Fruit fly (Drosophila melanogaster) whole organism, larva: ENCODE results near the gene CG17196.

Source experiments
- noc ChIP-seq: fragments of 200-800 bp; sonication (Bioruptor generic); optimal IDR thresholded peaks from 3 replicates; lab custom pipeline; 2019; ENCODE audit warnings: missing biosample characterization, mild to moderate bottlenecking, missing genetic modification characterization, moderate library complexity

CG17196 gene

DNA sequence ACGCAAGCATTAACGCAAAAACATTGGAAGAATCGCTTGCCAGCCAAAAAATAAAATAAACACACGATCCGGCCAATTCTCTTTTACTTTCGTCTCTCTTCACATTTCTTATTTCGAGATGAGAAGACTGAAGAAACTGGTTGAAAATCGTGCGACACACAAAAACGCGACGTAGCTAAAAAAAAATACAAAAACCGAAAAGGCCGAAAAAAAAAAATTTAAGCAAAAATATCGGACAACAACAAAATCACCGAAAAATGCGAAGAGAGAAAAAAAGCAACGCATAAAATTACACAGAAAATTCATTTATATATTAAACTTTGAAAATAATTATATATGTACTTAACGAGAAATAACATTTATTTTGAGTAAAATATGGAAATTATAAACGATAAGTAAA, 16.6 kb downstream of the CG17196 start:
- no peak for TF ChIP-seq noc (tag; lab: Kevin White, UChicago)

DNA sequence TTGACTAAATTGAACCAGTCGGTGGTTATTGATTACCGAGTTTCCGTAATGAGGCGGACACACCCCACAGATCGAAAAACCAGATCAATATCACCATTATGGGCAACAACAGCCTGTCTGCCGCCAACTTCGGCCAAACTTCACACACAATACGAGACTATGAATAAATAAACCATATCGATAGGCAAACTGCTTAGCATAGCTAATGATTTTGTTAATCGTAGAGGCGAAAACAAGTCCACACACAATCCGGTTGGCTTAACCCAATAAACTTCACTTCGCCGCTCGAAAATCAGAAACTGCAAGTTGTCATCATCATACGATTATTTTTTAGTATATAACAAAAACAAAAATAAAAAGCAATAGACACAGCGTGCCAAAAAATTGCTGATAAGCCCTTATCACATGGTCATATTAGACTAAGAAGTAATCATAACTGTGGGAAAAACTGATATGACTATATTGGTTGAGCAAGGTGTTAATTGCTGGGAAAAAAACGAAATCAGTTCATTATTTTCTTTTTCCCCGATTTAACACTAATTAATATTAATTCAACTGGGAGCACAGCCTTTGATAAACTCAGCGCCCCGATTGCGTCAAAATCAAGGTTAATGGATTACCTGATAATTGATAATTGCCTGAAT, 20.1 kb downstream of the CG17196 start:
- TF ChIP-seq noc (tag; lab: Kevin White, UChicago): peak; percentile 79

DNA sequence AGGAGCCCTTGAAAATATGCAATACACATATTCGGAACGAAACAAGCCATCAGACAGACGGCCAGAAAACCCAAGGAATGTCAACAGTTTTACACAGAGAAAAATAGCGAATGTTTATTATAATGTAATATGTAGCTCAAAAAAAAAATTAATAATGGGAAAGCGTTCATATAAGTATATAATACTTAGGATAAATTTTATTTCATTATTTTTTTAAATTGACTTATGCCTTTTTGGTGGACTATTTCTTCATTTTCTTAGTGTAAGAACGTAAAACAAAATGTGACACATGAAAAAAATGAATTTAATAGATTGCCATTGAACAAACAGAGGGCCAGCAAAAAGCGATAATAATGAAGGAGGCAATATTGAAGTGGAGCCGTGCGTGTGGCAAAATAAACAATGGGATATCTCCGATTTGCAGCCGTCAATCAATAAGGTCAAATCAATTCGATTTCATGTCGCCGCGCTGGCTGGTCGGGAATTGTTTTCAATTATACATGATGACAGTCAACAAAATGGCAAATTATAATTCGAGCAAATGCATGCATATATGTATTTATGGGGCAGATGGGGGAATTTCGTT, 21.1 kb downstream of the CG17196 start:
- TF ChIP-seq noc (tag; lab: Kevin White, UChicago): peak; percentile 36

DNA sequence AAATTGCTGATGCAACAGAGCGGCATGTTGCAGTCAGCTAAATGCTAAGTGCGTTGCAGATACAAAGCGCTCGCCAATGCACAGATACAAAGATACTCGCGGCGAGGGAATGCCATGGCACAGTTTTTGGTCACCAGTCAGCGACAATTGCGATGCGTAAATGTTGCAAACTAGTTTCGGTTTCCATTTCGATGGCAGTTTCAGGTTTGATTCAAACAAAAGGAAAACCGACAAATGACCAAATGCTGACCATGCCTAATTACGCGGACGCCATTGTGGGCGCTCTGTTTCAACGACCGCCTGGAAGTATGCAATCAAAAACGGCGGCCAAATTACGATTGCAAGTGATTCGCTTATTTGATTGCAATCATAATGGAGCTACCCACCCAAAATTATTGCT, 22.2 kb downstream of the CG17196 start:
- no peak for TF ChIP-seq noc (tag; lab: Kevin White, UChicago)

DNA sequence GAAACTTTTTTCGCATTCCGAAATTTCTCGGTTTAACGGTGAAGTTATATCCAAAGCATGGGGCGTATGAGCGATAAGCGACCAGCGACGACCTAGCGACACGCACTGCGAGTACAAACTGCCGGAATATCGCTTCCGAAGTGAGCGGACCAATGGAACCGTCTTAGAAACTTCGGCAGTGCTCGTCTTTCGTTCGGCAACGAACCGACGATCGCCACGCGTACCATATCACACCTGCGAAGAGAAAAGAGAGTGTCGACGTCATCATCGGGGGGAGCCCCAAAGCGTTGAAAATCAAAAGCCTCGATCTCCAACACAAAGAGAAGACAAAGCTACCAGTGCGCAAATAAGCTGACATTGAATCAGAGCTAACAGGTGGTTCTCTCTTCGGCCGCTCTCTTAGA, 35.7 kb downstream of the CG17196 start, which contains the start of gene LpR2:
LpR2 (minus strand) TSS at position 118 of the 404 bp plus-strand sequence.
- TF ChIP-seq noc (tag; lab: Kevin White, UChicago): peak; percentile 34

DNA sequence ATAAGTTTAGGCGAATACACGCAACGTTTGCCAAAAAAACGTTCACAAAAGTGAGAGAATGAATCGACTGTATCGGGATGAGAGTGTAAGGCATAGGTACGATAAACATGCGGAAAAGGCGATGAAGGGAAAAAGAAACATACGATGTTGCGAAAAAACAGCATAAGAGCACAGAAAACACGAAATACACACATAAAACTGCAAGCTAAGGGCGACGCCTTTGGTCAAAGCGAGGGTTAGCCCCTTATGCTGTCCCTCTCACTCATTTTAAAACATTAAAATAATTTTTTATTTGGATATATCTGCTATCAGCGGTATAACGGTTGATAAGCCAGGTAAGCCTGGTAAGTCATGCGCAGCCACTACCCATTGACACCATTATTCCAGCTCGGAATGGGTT, 36.3 kb downstream of the CG17196 start:
- no peak for TF ChIP-seq noc (tag; lab: Kevin White, UChicago)

DNA sequence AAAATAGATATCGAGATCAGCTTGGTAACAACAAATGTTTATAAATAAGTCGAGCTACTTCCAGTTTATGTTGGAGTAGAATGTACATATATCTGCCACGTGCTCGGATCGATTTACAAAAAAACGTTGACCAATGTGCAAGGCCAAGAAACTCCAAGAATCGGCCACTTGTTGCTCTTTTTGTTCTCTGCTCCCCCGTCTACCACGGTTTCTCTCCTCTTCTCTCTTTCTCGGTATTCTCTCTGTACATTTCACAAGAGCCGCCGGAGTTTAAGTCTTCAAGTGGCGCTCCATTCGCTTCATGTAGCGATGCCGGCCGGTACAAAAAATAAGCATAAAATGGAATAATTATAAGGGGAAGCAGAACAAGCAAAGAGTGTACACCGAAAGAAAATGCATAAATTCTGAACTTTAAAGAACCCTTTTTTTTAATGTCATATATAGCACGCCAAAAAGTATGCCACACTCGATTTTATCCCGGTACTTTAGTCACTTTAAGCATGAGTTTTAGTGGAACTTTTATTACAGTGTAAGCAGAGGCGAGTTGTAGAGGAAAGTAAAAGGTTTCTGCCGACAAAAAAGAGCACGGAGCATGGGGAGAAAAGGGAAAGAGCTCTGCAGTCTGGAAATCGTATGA, 38.2 kb downstream of the CG17196 start:
- TF ChIP-seq noc (tag; lab: Kevin White, UChicago): peak; percentile 89

DNA sequence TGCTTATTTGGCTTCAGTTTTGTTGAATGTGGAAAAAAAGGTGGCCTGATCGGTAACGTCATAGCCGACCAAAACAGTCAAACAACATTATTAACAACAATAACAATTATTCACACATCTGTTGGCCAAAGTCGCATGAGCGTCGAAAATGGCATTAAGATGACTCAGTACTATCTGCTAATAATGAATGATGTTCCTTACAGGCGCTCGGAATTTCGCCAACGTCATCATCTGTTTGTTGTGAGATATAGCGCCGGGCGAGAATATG, 40.3 kb downstream of the CG17196 start:
- peak; percentile 17 for TF ChIP-seq noc (tag; lab: Kevin White, UChicago)

DNA sequence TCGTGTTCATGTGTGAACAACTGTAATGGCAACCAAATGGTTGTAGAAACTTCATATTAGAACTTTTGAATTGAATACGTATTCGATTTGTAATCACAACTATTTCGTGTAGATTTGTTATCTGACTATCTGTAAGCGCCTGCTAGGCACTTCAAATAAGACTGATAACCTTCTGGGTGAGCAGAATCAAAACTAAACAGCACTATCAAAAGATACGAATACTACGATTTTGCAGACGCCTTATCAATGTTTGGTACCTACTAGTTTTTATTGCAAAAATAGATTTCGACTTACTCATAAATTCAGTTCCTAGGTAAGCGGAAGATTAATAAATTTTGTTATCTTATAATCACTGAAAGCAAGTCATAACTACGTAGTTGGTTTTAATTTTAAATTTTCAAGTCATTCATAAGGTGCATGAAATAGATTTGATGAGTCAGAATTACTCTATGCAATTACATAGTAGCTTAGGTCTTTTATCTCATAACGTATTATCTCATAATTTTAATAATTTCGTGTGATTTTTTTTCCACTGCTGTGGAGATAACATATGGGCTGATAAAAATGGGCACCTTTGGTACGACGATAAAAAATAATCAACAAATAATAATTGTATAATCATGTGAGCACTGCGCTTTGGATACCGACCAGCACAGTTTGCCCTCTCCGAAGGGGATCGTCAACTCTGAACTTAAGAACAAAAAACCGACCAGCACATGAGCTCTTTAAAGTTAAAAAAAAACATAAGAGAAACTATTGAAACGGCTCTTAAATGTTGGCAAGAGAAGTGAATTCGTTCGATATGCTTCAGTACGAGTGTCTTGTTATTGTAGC, 40.9 kb downstream of the CG17196 start:
- TF ChIP-seq noc (tag; lab: Kevin White, UChicago): peak; percentile 62
